Fruit fly (Drosophila melanogaster) whole organism, embryonic: ENCODE measurements around the gene Cyp313a5.

Experiments used
- BEAF-32 ChIP-seq: fragments of 200-800 bp; sonication (Bioruptor generic); optimal IDR thresholded peaks from 3 replicates; lab custom pipeline; 2017; ENCODE audit warnings: missing biosample characterization, missing genetic modification characterization, mild to moderate bottlenecking, moderate library complexity, missing genetic modification reagents
- CG10274 ChIP-seq: fragments of 200-800 bp; sonication (Bioruptor generic); optimal IDR thresholded peaks from 3 replicates; lab custom pipeline; 2017; ENCODE audit warnings: missing biosample characterization, mild to moderate bottlenecking, missing genetic modification characterization
- CG10321 ChIP-seq: fragments of 200-800 bp; sonication (Bioruptor generic); IDR thresholded peaks from 2 replicates; pipeline ENCODE4 v1.3.6; 2022; ENCODE audit warnings: missing biosample characterization, missing genetic modification characterization
- CG10543 ChIP-seq: fragments of 200-800 bp; sonication (Bioruptor generic); optimal IDR thresholded peaks from 3 replicates; lab custom pipeline; 2017; ENCODE audit warnings: missing biosample characterization, mild to moderate bottlenecking, missing genetic modification characterization, moderate library complexity
- CG11093 ChIP-seq: fragments of 200-800 bp; sonication (Bioruptor generic); IDR thresholded peaks from 3 replicates; pipeline ENCODE4 v1.3.6; 2022; ENCODE audit warnings: missing biosample characterization, missing genetic modification characterization
- CG13287 ChIP-seq: fragments of 200-800 bp; sonication (Bioruptor generic); IDR thresholded peaks from 2 replicates; pipeline ENCODE4 v1.3.6; 2022; ENCODE audit warnings: missing biosample characterization, missing genetic modification characterization; ENCODE audit not compliant: partially characterized antibody
- CG32767 ChIP-seq: fragments of 200-800 bp; sonication (Bioruptor generic); IDR thresholded peaks from 2 replicates; pipeline ENCODE4 v1.3.6; 2022; ENCODE audit warnings: missing biosample characterization, missing genetic modification characterization
- CG34376 ChIP-seq: fragments of 200-800 bp; sonication (Bioruptor generic); optimal IDR thresholded peaks from 2 replicates; lab custom pipeline; 2018; ENCODE audit warnings: missing biosample characterization, mild to moderate bottlenecking, missing genetic modification characterization
- CG4424 ChIP-seq: fragments of 200-800 bp; sonication (Bioruptor generic); optimal IDR thresholded peaks from 3 replicates; lab custom pipeline; 2016; ENCODE audit warnings: missing biosample characterization, missing genetic modification characterization
- CG6654 ChIP-seq: fragments of 200-800 bp; sonication (Bioruptor generic); optimal IDR thresholded peaks from 2 replicates; lab custom pipeline; 2017; ENCODE audit warnings: missing biosample characterization, mild to moderate bottlenecking, missing genetic modification characterization
- CG6791 ChIP-seq: fragments of 200-800 bp; sonication (Bioruptor generic); IDR thresholded peaks from 3 replicates; pipeline ENCODE4 v1.3.6; 2022; ENCODE audit warnings: missing biosample characterization, missing genetic modification characterization; ENCODE audit not compliant: partially characterized antibody
- CG8089 ChIP-seq: fragments of 200-800 bp; sonication (Bioruptor generic); optimal IDR thresholded peaks from 3 replicates; lab custom pipeline; 2016; ENCODE audit warnings: missing biosample characterization, missing genetic modification characterization
- CG9727 ChIP-seq: fragments of 200-800 bp; sonication (Bioruptor generic); optimal IDR thresholded peaks from 3 replicates; lab custom pipeline; 2017; ENCODE audit warnings: missing biosample characterization, mild to moderate bottlenecking, missing genetic modification characterization
- CrebB ChIP-seq: fragments of 200-800 bp; sonication (Bioruptor generic); optimal IDR thresholded peaks from 3 replicates; lab custom pipeline; 2018; ENCODE audit warnings: missing biosample characterization, mild to moderate bottlenecking, missing genetic modification characterization
- HLH4C ChIP-seq: fragments of 200-800 bp; sonication (Bioruptor generic); IDR thresholded peaks from 3 replicates; pipeline ENCODE4 v1.3.6; 2022; ENCODE audit warnings: missing biosample characterization, missing genetic modification characterization; ENCODE audit not compliant: partially characterized antibody
- Med ChIP-seq: fragments of 200-800 bp; sonication (Bioruptor generic); peaks from one replicate; lab custom pipeline; 2016; ENCODE audit warnings: missing biosample characterization, missing genetic modification characterization, mild to moderate bottlenecking, inconsistent platforms, moderate library complexity
- Nf-YA ChIP-seq: fragments of 200-800 bp; sonication (Bioruptor generic); IDR thresholded peaks from 2 replicates; pipeline ENCODE4 v1.3.6; 2022; ENCODE audit warnings: missing biosample characterization, missing genetic modification characterization
- Oaz ChIP-seq: fragments of 200-800 bp; sonication (Bioruptor generic); IDR thresholded peaks from 2 replicates; pipeline ENCODE4 v1.3.6; 2022; ENCODE audit warnings: missing biosample characterization, missing genetic modification characterization
- Sry-δ ChIP-seq: fragments of 200-800 bp; sonication (Bioruptor generic); optimal IDR thresholded peaks from 2 replicates; lab custom pipeline; 2016; ENCODE audit warnings: missing biosample characterization, missing genetic modification characterization
- Usf ChIP-seq: fragments of 200-800 bp; sonication (Bioruptor generic); optimal IDR thresholded peaks from 2 replicates; lab custom pipeline; 2017; ENCODE audit warnings: missing genotype, missing biosample characterization, missing genetic modification characterization
- ase ChIP-seq: fragments of 200-800 bp; sonication (Bioruptor generic); IDR thresholded peaks from 3 replicates; pipeline ENCODE4 v1.3.6; 2022; ENCODE audit warnings: missing biosample characterization, missing genetic modification characterization
- br ChIP-seq: fragments of >200 bp; optimal IDR thresholded peaks from 2 replicates; lab custom pipeline; 2017
- crc ChIP-seq: fragments of 200-800 bp; sonication (Bioruptor generic); optimal IDR thresholded peaks from 2 replicates; lab custom pipeline; 2016; ENCODE audit warnings: missing biosample characterization, missing genetic modification characterization
- dmrt11E ChIP-seq: fragments of 200-800 bp; sonication (Bioruptor generic); optimal IDR thresholded peaks from 3 replicates; lab custom pipeline; 2018; ENCODE audit warnings: missing biosample characterization, mild to moderate bottlenecking, missing genetic modification characterization, moderate library complexity
- exex ChIP-seq: fragments of 200-800 bp; sonication (Bioruptor generic); optimal IDR thresholded peaks from 4 replicates; lab custom pipeline; 2018; ENCODE audit warnings: missing biosample characterization, mild to moderate bottlenecking, missing genetic modification characterization, moderate library complexity
- grn ChIP-seq: fragments of 200-800 bp; sonication (Bioruptor generic); optimal IDR thresholded peaks from 3 replicates; lab custom pipeline; 2017; ENCODE audit warnings: missing biosample characterization, missing genetic modification characterization
- gro ChIP-seq: fragments of 200-800 bp; sonication (Bioruptor generic); optimal IDR thresholded peaks from 2 replicates; lab custom pipeline; 2016; ENCODE audit warnings: missing biosample characterization, missing genetic modification characterization
- jing ChIP-seq: fragments of 200-800 bp; sonication (Bioruptor generic); optimal IDR thresholded peaks from 2 replicates; lab custom pipeline; 2018; ENCODE audit warnings: missing biosample characterization, mild to moderate bottlenecking, missing genetic modification characterization
- knrl ChIP-seq: fragments of 200-800 bp; sonication (Bioruptor generic); IDR thresholded peaks from 3 replicates; pipeline ENCODE4 v1.3.6; 2022; ENCODE audit warnings: missing biosample characterization, missing genetic modification characterization; ENCODE audit not compliant: partially characterized antibody
- mirr ChIP-seq: fragments of 200-800 bp; sonication (Bioruptor generic); optimal IDR thresholded peaks from 3 replicates; lab custom pipeline; 2018; ENCODE audit warnings: missing biosample characterization, mild to moderate bottlenecking, missing genetic modification characterization
- p53 ChIP-seq: fragments of 200-800 bp; sonication (Bioruptor generic); optimal IDR thresholded peaks from 2 replicates; lab custom pipeline; 2016; ENCODE audit warnings: missing biosample characterization, missing genetic modification characterization
- phol ChIP-seq: fragments of 200-800 bp; sonication (Bioruptor generic); optimal IDR thresholded peaks from 3 replicates; lab custom pipeline; 2018; ENCODE audit warnings: missing biosample characterization, mild to moderate bottlenecking, missing genetic modification characterization, moderate library complexity
- prd ChIP-seq, 3 experiments: fragments of >200 bp in 2 of 3; fragments of 200-800 bp in 1 of 3; sonication (Bioruptor generic) in 1 of 3; optimal IDR thresholded peaks in 2 of 3; IDR thresholded peaks in 1 of 3; 2 replicates in 2 of 3; 3 replicates in 1 of 3; pipeline versions ENCODE4 v1.3.6 to Lab custom; 2017 to 2022; ENCODE audit warnings: missing biosample characterization in 1 of 3, missing genetic modification characterization in 1 of 3
- run ChIP-seq: fragments of 200-800 bp; sonication (Bioruptor generic); optimal IDR thresholded peaks from 3 replicates; lab custom pipeline; 2018; ENCODE audit warnings: missing biosample characterization, mild to moderate bottlenecking, missing genetic modification characterization
- stwl ChIP-seq: fragments of 200-800 bp; sonication (Bioruptor generic); optimal IDR thresholded peaks from 3 replicates; lab custom pipeline; 2018; ENCODE audit warnings: missing biosample characterization, mild to moderate bottlenecking, missing genetic modification characterization, moderate library complexity
- sug ChIP-seq: fragments of 200-800 bp; optimal IDR thresholded peaks from 2 replicates; lab custom pipeline; 2019; ENCODE audit warnings: missing biosample characterization, mild to moderate bottlenecking, missing genetic modification characterization, moderate library complexity
- toy ChIP-seq: fragments of 200-800 bp; sonication (Bioruptor generic); IDR thresholded peaks from 2 replicates; pipeline ENCODE4 v1.3.6; 2022; ENCODE audit warnings: missing biosample characterization, missing genetic modification characterization

The Cyp313a5 gene

dm6 chr3R:12219497-12219896 is 15.0 kb downstream of the Cyp313a5 start, which contains the start of gene Cog1 (continued):
- TF ChIP-seq Sry-δ (GFP tag; lab: Kevin White, UChicago) (peak; percentile 45), stwl (peak; percentile 63), HLH4C (peak; percentile 63; the same call in 2 of the 3 replicates), Usf (GFP tag; lab: Kevin White, UChicago) (no peak), knrl (GFP tag; lab: Robert Waterston, UW) (peak; percentile 55; the same call in 2 of the 3 replicates), CG13287 (GFP tag; lab: Robert Waterston, UW) (peak; percentile 89)

- no peak for TF ChIP-seq phol (tag; lab: Kevin White, UChicago)
- TF ChIP-seq jing (GFP tag; lab: Kevin White, UChicago) = no peak
- no peak for TF ChIP-seq p53 (GFP tag; lab: Kevin White, UChicago)
- no peak for TF ChIP-seq Oaz (GFP tag; lab: Robert Waterston, UW)
- no peak for TF ChIP-seq Med (GFP tag; lab: Kevin White, UChicago)
- no peak for TF ChIP-seq CG10543 (GFP tag; lab: Kevin White, UChicago)
- TF ChIP-seq crc (GFP tag; lab: Kevin White, UChicago) = no peak
- TF ChIP-seq toy (GFP tag; lab: Robert Waterston, UW) = no peak
- TF ChIP-seq run (tag; lab: Kevin White, UChicago) = no peak
- TF ChIP-seq CG10321 (GFP tag; lab: Robert Waterston, UW) = no peak
- no peak for TF ChIP-seq CrebB
Measured at dm6 chr3R:12214201-12214600, 20.3 kb downstream of the Cyp313a5 start, which contains the start of gene CG14742. CG14742 (plus strand) TSS chr3R:12214501.

dm6 chr3R:12211552-12211951 is 22.9 kb downstream of the Cyp313a5 start:
- TF ChIP-seq CG6791 (GFP tag; lab: Robert Waterston, UW) (no peak), CG10274 (GFP tag; lab: Kevin White, UChicago) (no peak), CG9727 (GFP tag; lab: Kevin White, UChicago) (no peak), CG4424 (GFP tag; lab: Kevin White, UChicago) (no peak), BEAF-32 (GFP tag; lab: Kevin White, UChicago) (no peak), CG34376 (GFP tag; lab: Kevin White, UChicago) (no peak), CG32767 (GFP tag; lab: Robert Waterston, UW) (no peak), ase (GFP tag; lab: Robert Waterston, UW) (no peak), grn (GFP tag; lab: Kevin White, UChicago) (peak; percentile 43), br (lab: Kevin White, UChicago) (no peak), prd (optimal IDR thresholded peaks at IDR 0.05; lab: Kevin White, UChicago) (no peak), prd (GFP tag; IDR thresholded peaks at IDR 0.05; lab: Robert Waterston, UW) (no peak), mirr (GFP tag; lab: Kevin White, UChicago) (peak; percentile 80), CG8089 (no peak), sug (peak; percentile 64), Nf-YA (no peak), gro (GFP tag; lab: Kevin White, UChicago) (no peak), dmrt11E (tag; lab: Kevin White, UChicago) (no peak), exex (tag; lab: Kevin White, UChicago) (peak; percentile 84), CG6654 (GFP tag; lab: Kevin White, UChicago) (no peak)

- peak; percentile 28 for TF ChIP-seq mirr (GFP tag; lab: Kevin White, UChicago)
- TF ChIP-seq CG11093 (GFP tag; lab: Robert Waterston, UW) = no peak
- TF ChIP-seq, all 482 proteins: peak for 1
Measured at dm6 chr3R:12210260-12210659, 24.2 kb downstream of the Cyp313a5 start, which contains the start of gene CG4830. CG4830 (minus strand) TSS chr3R:12210360.
